Worm (Caenorhabditis elegans) whole organism, L4 larva: ENCODE measurements around the gene F31F4.11.

Experiments used
- F26F4.8 ChIP-seq: fragments of 200-800 bp; sonication (Bioruptor generic); conservative IDR thresholded peaks from 2 replicates; pipeline ENCODE4 v1.3.6; 2022; ENCODE audit warnings: missing genetic modification characterization, missing compliant biosample characterization
- T26A8.4 ChIP-seq: fragments of 200-800 bp; sonication (Bioruptor generic); IDR thresholded peaks from 2 replicates; pipeline ENCODE4 v1.3.6; 2022; ENCODE audit warnings: missing genetic modification characterization, missing compliant biosample characterization
- Y48G9A.11 ChIP-seq: fragments of 200-800 bp; sonication (Bioruptor generic); IDR thresholded peaks from 2 replicates; pipeline ENCODE4 v1.3.6; 2022; ENCODE audit warnings: missing genetic modification reagents, missing genetic modification characterization, missing compliant biosample characterization
- aha-1 ChIP-seq: fragments of 150-350 bp; peaks from one replicate; lab custom pipeline; 2014; ENCODE audit warnings: missing biosample characterization, missing genetic modification characterization
- aly-2 ChIP-seq: sonication (generic microtip); optimal IDR thresholded peaks from 2 replicates; lab custom pipeline; 2018; ENCODE audit warnings: missing biosample characterization, missing genetic modification characterization
- ama-1 ChIP-seq: fragments of 150-350 bp; optimal IDR thresholded peaks from 2 replicates; lab custom pipeline; 2014; ENCODE audit warnings: inconsistent platforms, mixed read lengths
- attf-4 ChIP-seq: sonication (generic microtip); optimal IDR thresholded peaks from 3 replicates; lab custom pipeline; 2017; ENCODE audit warnings: missing biosample characterization, missing genetic modification characterization
- ceh-82 ChIP-seq: sonication (generic microtip); optimal IDR thresholded peaks from 2 replicates; lab custom pipeline; 2017; ENCODE audit warnings: missing biosample characterization, missing genetic modification characterization
- ces-1 ChIP-seq: fragments of 150-350 bp; sonication (generic microtip); optimal IDR thresholded peaks from 4 replicates; lab custom pipeline; 2014; ENCODE audit warnings: missing biosample characterization, missing genetic modification reagents, missing genetic modification characterization
- ctbp-1 ChIP-seq: fragments of 200-800 bp; sonication (Bioruptor generic); IDR thresholded peaks from 2 replicates; pipeline ENCODE4 v1.3.6; 2022; ENCODE audit warnings: missing genetic modification reagents, missing genetic modification characterization, missing compliant biosample characterization
- daf-16 ChIP-seq, 3 experiments: sonication (generic microtip); optimal IDR thresholded peaks; 2 replicates each; lab custom pipeline; 2016 to 2017; ENCODE audit warnings: missing genetic modification characterization in 3 of 3, missing genetic modification reagents in 3 of 3, mild to moderate bottlenecking in 2 of 3, missing compliant biosample characterization in 2 of 3, missing biosample characterization in 1 of 3, moderate library complexity in 1 of 3
- daf-19 ChIP-seq: fragments of 200-800 bp; sonication (Bioruptor generic); conservative IDR thresholded peaks from 2 replicates; pipeline ENCODE4 v1.3.6; 2022; ENCODE audit warnings: missing genetic modification characterization, missing compliant biosample characterization
- dmd-6 ChIP-seq: fragments of 200-800 bp; sonication (Bioruptor generic); IDR thresholded peaks from 2 replicates; pipeline ENCODE4 v1.3.6; 2022; ENCODE audit warnings: missing genetic modification reagents, missing genetic modification characterization, missing compliant biosample characterization
- duxl-1 ChIP-seq: sonication (generic microtip); optimal IDR thresholded peaks from 2 replicates; lab custom pipeline; 2016; ENCODE audit warnings: mild to moderate bottlenecking, missing genetic modification characterization, moderate library complexity, missing compliant biosample characterization; ENCODE audit not compliant: poor library complexity
- dve-1 ChIP-seq: sonication (generic microtip); optimal IDR thresholded peaks from 2 replicates; lab custom pipeline; 2017; ENCODE audit warnings: antibody characterized with exemption, mild to moderate bottlenecking, missing genetic modification characterization, missing compliant biosample characterization; ENCODE audit not compliant: insufficient read depth
- egl-43 ChIP-seq: fragments of 200-800 bp; sonication (Bioruptor generic); IDR thresholded peaks from 2 replicates; pipeline ENCODE4 v1.3.6; 2022; ENCODE audit warnings: missing genetic modification reagents, missing genetic modification characterization, missing compliant biosample characterization
- fkh-10 ChIP-seq: fragments of 150-350 bp; optimal IDR thresholded peaks from 2 replicates; lab custom pipeline; 2014; ENCODE audit warnings: missing biosample characterization, missing genetic modification reagents, missing genetic modification characterization
- fos-1 ChIP-seq: fragments of 150-350 bp; optimal IDR thresholded peaks from 2 replicates; lab custom pipeline; 2014; ENCODE audit warnings: missing biosample characterization, missing genetic modification characterization
- hlh-11 ChIP-seq: fragments of 200-800 bp; sonication (Bioruptor generic); optimal IDR thresholded peaks from 2 replicates; lab custom pipeline; 2018; ENCODE audit warnings: mild to moderate bottlenecking, missing genetic modification characterization, missing compliant biosample characterization
- hmg-1.1 ChIP-seq: fragments of 200-800 bp; sonication (Bioruptor generic); IDR thresholded peaks from 2 replicates; pipeline ENCODE4 v1.3.6; 2022; ENCODE audit warnings: missing genetic modification reagents, missing genetic modification characterization, missing compliant biosample characterization
- jun-1 ChIP-seq: fragments of 150-350 bp; optimal IDR thresholded peaks from 2 replicates; lab custom pipeline; 2014; ENCODE audit warnings: missing biosample characterization, missing genetic modification reagents, missing genetic modification characterization
- lin-39 ChIP-seq: fragments of 150-350 bp; optimal IDR thresholded peaks from 2 replicates; lab custom pipeline; 2014; ENCODE audit warnings: missing biosample characterization, missing genetic modification reagents, missing genetic modification characterization
- lir-3 ChIP-seq: sonication (generic microtip); optimal IDR thresholded peaks from 2 replicates; lab custom pipeline; 2016; ENCODE audit warnings: mild to moderate bottlenecking, missing genetic modification characterization, missing compliant biosample characterization
- lsy-2 ChIP-seq, 2 experiments: fragments of 150-350 bp in 1 of 2; sonication (generic microtip) in 1 of 2; optimal IDR thresholded peaks; 2 replicates each; lab custom pipeline; 2014 to 2017; ENCODE audit warnings: missing biosample characterization in 2 of 2, missing genetic modification characterization in 2 of 2
- madf-5 ChIP-seq, 2 experiments: fragments of 200-800 bp; sonication (Bioruptor generic); IDR thresholded peaks; 2 replicates each; pipeline ENCODE4 v1.3.6; 2022; ENCODE audit warnings: missing compliant biosample characterization in 2 of 2, missing genetic modification characterization in 2 of 2
- mdl-1 ChIP-seq, 2 experiments: fragments of 150-350 bp in 1 of 2; sonication (generic microtip) in 1 of 2; optimal IDR thresholded peaks; 2 replicates each; lab custom pipeline; 2014 to 2017; ENCODE audit warnings: missing biosample characterization in 2 of 2, missing genetic modification characterization in 2 of 2
- mes-2 ChIP-seq: sonication (generic microtip); optimal IDR thresholded peaks from 2 replicates; lab custom pipeline; 2016; ENCODE audit warnings: missing genotype, mild to moderate bottlenecking, missing genetic modification characterization, missing compliant biosample characterization; ENCODE audit not compliant: poor library complexity, severe bottlenecking
- mxl-2 ChIP-seq: fragments of 200-800 bp; sonication (Bioruptor generic); conservative IDR thresholded peaks from 2 replicates; pipeline ENCODE4 v1.3.6; 2022; ENCODE audit warnings: missing genetic modification reagents, missing genetic modification characterization, missing compliant biosample characterization
- mxl-3 ChIP-seq: fragments of 200-800 bp; sonication (Bioruptor generic); optimal IDR thresholded peaks from 2 replicates; lab custom pipeline; 2018; ENCODE audit warnings: mild to moderate bottlenecking, missing genetic modification characterization, missing compliant biosample characterization
- nhr-102 ChIP-seq: sonication (generic microtip); optimal IDR thresholded peaks from 2 replicates; lab custom pipeline; 2016; ENCODE audit warnings: mild to moderate bottlenecking, missing genetic modification characterization, moderate library complexity, missing compliant biosample characterization
- nhr-111 ChIP-seq: fragments of 200-800 bp; sonication (Bioruptor generic); optimal IDR thresholded peaks from 2 replicates; lab custom pipeline; 2018; ENCODE audit warnings: mild to moderate bottlenecking, missing genetic modification characterization, missing compliant biosample characterization
- nhr-25 ChIP-seq: sonication (generic microtip); optimal IDR thresholded peaks from 2 replicates; lab custom pipeline; 2017; ENCODE audit warnings: missing genetic modification characterization, mild to moderate bottlenecking, missing compliant biosample characterization, antibody characterized with exemption, moderate library complexity, borderline replicate concordance; ENCODE audit not compliant: insufficient read depth
- nhr-28 ChIP-seq: fragments of 150-350 bp; optimal IDR thresholded peaks from 2 replicates; lab custom pipeline; 2014; ENCODE audit warnings: missing biosample characterization, missing genetic modification characterization
- nhr-41 ChIP-seq: fragments of 200-800 bp; sonication (Bioruptor generic); IDR thresholded peaks from 2 replicates; pipeline ENCODE4 v1.3.6; 2022; ENCODE audit warnings: missing genetic modification reagents, missing genetic modification characterization, missing compliant biosample characterization
- nhr-77 ChIP-seq: fragments of 150-350 bp; optimal IDR thresholded peaks from 2 replicates; lab custom pipeline; 2014; ENCODE audit warnings: missing biosample characterization, missing genetic modification characterization
- pha-4 ChIP-seq, 2 experiments: fragments of 150-350 bp in 1 of 2; fragments of 200-800 bp in 1 of 2; sonication (Bioruptor generic) in 1 of 2; IDR thresholded peaks in 1 of 2; optimal IDR thresholded peaks in 1 of 2; 2 replicates each; pipeline versions ENCODE4 v1.3.6 to Lab custom; 2014 to 2022; ENCODE audit warnings: missing genetic modification characterization in 2 of 2, missing genetic modification reagents in 2 of 2, missing biosample characterization in 1 of 2, missing compliant biosample characterization in 1 of 2
- pqm-1 ChIP-seq: sonication (generic microtip); optimal IDR thresholded peaks from 2 replicates; lab custom pipeline; 2017; ENCODE audit warnings: missing biosample characterization, missing genetic modification characterization
- rbr-2 ChIP-seq: sonication (generic microtip); optimal IDR thresholded peaks from 2 replicates; lab custom pipeline; 2016; ENCODE audit warnings: missing genotype, missing genetic modification characterization, missing compliant biosample characterization
- saeg-2 ChIP-seq: fragments of 200-800 bp; sonication (Bioruptor generic); IDR thresholded peaks from 2 replicates; pipeline ENCODE4 v1.3.6; 2022; ENCODE audit warnings: missing genetic modification reagents, missing genetic modification characterization, missing compliant biosample characterization
- unc-130 ChIP-seq: sonication (generic microtip); optimal IDR thresholded peaks from 2 replicates; lab custom pipeline; 2016; ENCODE audit warnings: missing genetic modification reagents, missing genetic modification characterization, missing compliant biosample characterization
- unc-62 ChIP-seq, 3 experiments: fragments of 150-350 bp in 1 of 3; sonication (generic microtip); optimal IDR thresholded peaks in 2 of 3; peaks in 1 of 3; 1 replicate in 1 of 3; 2 replicates in 2 of 3; lab custom pipeline; 2014 to 2017; ENCODE audit warnings: missing biosample characterization in 3 of 3, missing genetic modification characterization in 3 of 3, missing genetic modification reagents in 3 of 3, missing genotype in 1 of 3
- vab-7 ChIP-seq: fragments of 200-800 bp; sonication (Bioruptor generic); IDR thresholded peaks from 2 replicates; pipeline ENCODE4 v1.3.6; 2022; ENCODE audit warnings: missing genetic modification reagents, missing genetic modification characterization, missing compliant biosample characterization
- zip-11 ChIP-seq: fragments of 200-800 bp; sonication (Bioruptor generic); IDR thresholded peaks from 2 replicates; pipeline ENCODE4 v1.3.6; 2022; ENCODE audit warnings: missing genetic modification characterization, missing compliant biosample characterization
- ztf-11 ChIP-seq: fragments of 150-350 bp; optimal IDR thresholded peaks from 2 replicates; lab custom pipeline; 2014; ENCODE audit warnings: missing biosample characterization, missing genetic modification characterization

The F31F4.11 gene

DNA sequence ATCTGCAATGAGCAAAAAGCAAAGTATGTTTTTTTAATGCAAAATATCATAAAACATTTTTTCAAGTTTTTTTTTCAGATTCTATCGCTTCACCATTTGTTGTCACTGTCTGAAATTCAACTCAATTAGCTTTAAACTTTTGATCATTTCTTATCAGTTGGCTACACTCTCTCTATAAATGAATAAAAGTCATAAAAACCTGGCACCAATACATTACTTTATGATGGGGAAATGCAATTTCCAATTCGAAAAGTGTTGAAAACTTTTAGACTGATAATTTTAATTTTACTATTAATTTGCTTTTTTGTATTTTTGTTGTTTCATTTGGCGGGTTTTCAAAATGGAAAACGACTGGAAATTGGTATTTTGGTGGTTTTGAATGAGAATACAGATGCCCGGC lies 19.6 kb upstream of the F31F4.11 start, which contains the start of gene F31F4.1 (continued):
- TF ChIP-seq pha-4 (GFP tag; IDR thresholded peaks at IDR 0.05; lab: Robert Waterston, UW), result no peak
- no peak for TF ChIP-seq pha-4 (tag; optimal IDR thresholded peaks at IDR 0.05; lab: Kevin White, UChicago)
- TF ChIP-seq lsy-2 (tag; optimal IDR thresholded peaks at IDR 0.05; lab: Kevin White, UChicago), result no peak
- no peak for TF ChIP-seq nhr-25
- no peak for TF ChIP-seq zip-11
- TF ChIP-seq fkh-10, result no peak
- no peak for TF ChIP-seq ces-1
- no peak for TF ChIP-seq nhr-111
- TF ChIP-seq saeg-2 (GFP tag; lab: Robert Waterston, UW), result no peak

ce11 chrV:682031-682430 lies 17.8 kb upstream of the F31F4.11 start, which contains the start of gene srx-23:
Gene srx-23, plus strand, starts transcription at chrV:682331.
- TF ChIP-seq ctbp-1 (no peak), nhr-25 (no peak), fos-1 (no peak), nhr-77 (no peak), nhr-102 (tag; lab: Kevin White, UChicago) (no peak), nhr-111 (no peak), hmg-1.1 (GFP tag; lab: Robert Waterston, UW) (no peak), Y48G9A.11 (GFP tag; lab: Robert Waterston, UW) (no peak), duxl-1 (tag; lab: Kevin White, UChicago) (no peak), mxl-2 (GFP tag; lab: Robert Waterston, UW) (no peak), T26A8.4 (GFP tag; lab: Robert Waterston, UW) (no peak), daf-16 (GFP tag; optimal IDR thresholded peaks at IDR 0.05; lab: Kevin White, UChicago) (no peak), daf-16 (tag; optimal IDR thresholded peaks at IDR 0.05; lab: Kevin White, UChicago) (no peak), dmd-6 (no peak), nhr-41 (GFP tag; lab: Robert Waterston, UW) (no peak), ceh-82 (no peak)

ce11 chrV:679663-680062 lies 15.4 kb upstream of the F31F4.11 start, which contains the start of gene srx-22:
Gene srx-22, plus strand, starts transcription at chrV:679963.
- TF ChIP-seq T26A8.4 (GFP tag; lab: Robert Waterston, UW) (no peak), unc-130 (no peak), attf-4 (no peak), F26F4.8 (no peak), aly-2 (tag; lab: Kevin White, UChicago) (no peak), rbr-2 (no peak)

DNA sequence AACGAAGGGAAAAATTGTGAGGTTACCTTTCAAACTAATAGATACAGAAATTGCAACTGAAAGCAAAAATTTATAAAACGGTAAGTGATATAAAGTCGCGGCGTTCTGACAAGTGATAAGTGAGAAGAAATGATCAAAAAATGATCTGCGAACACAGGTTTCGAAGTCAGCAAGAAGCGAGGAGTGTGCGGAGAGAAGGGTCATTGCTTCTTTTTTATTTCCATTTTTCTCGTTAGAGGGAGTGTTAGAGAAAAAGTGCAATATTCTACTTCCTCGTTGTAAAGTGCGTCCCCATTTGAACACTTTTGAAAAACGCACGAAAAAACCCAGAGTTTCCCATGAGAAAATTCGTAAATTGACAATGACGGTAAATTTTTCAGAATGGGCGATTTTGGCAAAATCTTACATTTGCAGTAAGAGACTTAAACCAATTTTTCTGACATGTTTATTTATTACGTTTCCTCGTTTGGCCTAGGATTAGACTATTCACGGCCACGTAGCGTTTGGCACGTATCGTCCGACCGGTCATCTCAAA lies 12.4 kb upstream of the F31F4.11 start, which contains the start of the genes fbxa-72 and srx-21:
Gene fbxa-72, minus strand, starts transcription at position 204 of the 535 bp plus-strand sequence.
Gene srx-21, plus strand, starts transcription at position 485 of the 535 bp plus-strand sequence.
- TF ChIP-seq mdl-1 (tag; optimal IDR thresholded peaks at IDR 0.05; lab: Kevin White, UChicago), result peak in 1 of 2 experiments; percentile 28
- peak; percentile 36 for TF ChIP-seq mxl-3
- peak; percentile 52 for TF ChIP-seq nhr-77
- TF ChIP-seq vab-7 (GFP tag; lab: Robert Waterston, UW), result no peak
- peak; percentile 65 for TF ChIP-seq aha-1 (tag; lab: Kevin White, UChicago)
- no peak for TF ChIP-seq attf-4
- TF ChIP-seq egl-43 (GFP tag; lab: Robert Waterston, UW), result no peak
- peak in 1 of 2 experiments; percentile 80 for TF ChIP-seq unc-62 (GFP tag; optimal IDR thresholded peaks at IDR 0.05 in 1 of 2; lab: Kevin White, UChicago)
- TF ChIP-seq unc-62 (tag; optimal IDR thresholded peaks at IDR 0.05; lab: Kevin White, UChicago), result no peak
- peak; percentile 90 for TF ChIP-seq nhr-28 (tag; lab: Kevin White, UChicago)
- peak; percentile 17 for TF ChIP-seq duxl-1 (tag; lab: Kevin White, UChicago)
- TF ChIP-seq hlh-11 (tag; lab: Kevin White, UChicago), result peak; percentile 52
- TF ChIP-seq jun-1 (tag; lab: Kevin White, UChicago), result no peak
- TF ChIP-seq nhr-102 (tag; lab: Kevin White, UChicago), result no peak
- no peak for TF ChIP-seq F26F4.8
- TF ChIP-seq dve-1 (tag; lab: Kevin White, UChicago), result peak; percentile 43
- no peak for TF ChIP-seq daf-19 (GFP tag; lab: Robert Waterston, UW)
- peak; percentile 51 for TF ChIP-seq nhr-25
- TF ChIP-seq pqm-1 (tag; lab: Kevin White, UChicago), result peak; percentile 62
- no peak for TF ChIP-seq madf-5 (GFP tag; IDR thresholded peaks at IDR 0.05; lab: Robert Waterston, UW)
- TF ChIP-seq ztf-11 (tag; lab: Kevin White, UChicago), result no peak
- no peak for TF ChIP-seq lir-3 (tag; lab: Kevin White, UChicago)
- TF ChIP-seq ama-1 (lab: Kevin White, UChicago), result no peak
- peak; percentile 75 for TF ChIP-seq dmd-6
- no peak for TF ChIP-seq lin-39 (tag; lab: Kevin White, UChicago)
- TF ChIP-seq mes-2, result peak; percentile 44
